Fruit fly (Drosophila melanogaster): ENCODE results near the gene rpk.
A peak's percentile ranks its signal among the peaks of the same experiment; 100 is the strongest.

rpk gene

DNA sequence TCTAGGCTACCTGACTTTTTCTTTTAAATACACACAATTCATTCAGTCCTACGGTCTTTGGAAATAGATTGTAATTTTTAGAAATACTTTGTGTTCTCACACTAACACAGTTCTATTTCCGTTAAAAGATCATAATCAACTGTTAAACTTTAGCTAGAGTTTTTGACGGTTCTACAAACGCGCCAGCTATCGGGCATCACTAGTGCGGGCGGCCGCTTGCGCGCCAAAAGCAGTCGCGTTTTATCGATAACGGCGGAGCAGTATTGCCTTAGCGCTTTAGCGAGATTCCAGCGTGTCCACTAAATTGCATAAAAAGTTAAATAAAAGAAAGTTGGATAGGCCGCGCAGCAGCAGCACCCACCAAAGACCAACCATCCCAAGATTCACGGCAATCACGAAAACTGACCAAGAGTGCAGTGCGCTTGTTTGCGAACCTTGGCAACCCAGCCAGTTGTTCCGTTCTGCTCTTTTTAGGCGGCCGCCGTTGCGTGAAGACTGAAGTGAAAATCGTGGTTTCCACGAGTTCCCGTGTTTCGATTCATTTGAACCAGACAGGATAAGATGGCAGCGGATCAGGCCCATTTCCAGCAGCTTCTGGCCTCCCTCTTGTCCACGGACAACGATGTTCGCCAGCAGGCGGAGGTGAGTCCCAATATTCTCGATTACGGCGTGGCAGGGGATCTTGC, 3.5 kb downstream of the rpk start, which contains the start of gene Karybeta3 (continued):
- TF ChIP-seq CG5180 (GFP tag; optimal IDR thresholded peaks at IDR 0.05) (peak; percentile 37), scrt (GFP tag; optimal IDR thresholded peaks at IDR 0.05) (peak; percentile 34), CG17912 (GFP tag; optimal IDR thresholded peaks at IDR 0.05) (no peak), crc (GFP tag; optimal IDR thresholded peaks at IDR 0.05) (peak; percentile 28), chm (GFP tag; IDR thresholded peaks at IDR 0.05) (peak; percentile 60; the same call in 1 of the 2 replicates), nom (GFP tag; optimal IDR thresholded peaks at IDR 0.05) (peak; percentile 65), seq (GFP tag; IDR thresholded peaks at IDR 0.05) (peak; percentile 65), pum (GFP tag; optimal IDR thresholded peaks at IDR 0.05) (peak; percentile 77), fd3F (GFP tag; optimal IDR thresholded peaks at IDR 0.05) (peak; percentile 18), da (GFP tag; optimal IDR thresholded peaks at IDR 0.05) (no peak), ewg (GFP tag; optimal IDR thresholded peaks at IDR 0.05) (peak; percentile 78), NC2β (GFP tag; optimal IDR thresholded peaks at IDR 0.05) (peak; percentile 85), CG13424 (tag; optimal IDR thresholded peaks at IDR 0.05) (peak; percentile 62), CG3281 (GFP tag; optimal IDR thresholded peaks at IDR 0.05) (peak; percentile 75), zfh2 (GFP tag; optimal IDR thresholded peaks at IDR 0.05) (peak; percentile 84), B-H2 (GFP tag; optimal IDR thresholded peaks at IDR 0.05) (peak; percentile 76), fd64A (GFP tag; optimal IDR thresholded peaks at IDR 0.05) (peak; percentile 34), CG15011 (GFP tag; optimal IDR thresholded peaks at IDR 0.05) (no peak), CG3407 (GFP tag; optimal IDR thresholded peaks at IDR 0.05) (peak; percentile 47), Hr78 (GFP tag; optimal IDR thresholded peaks at IDR 0.05) (no peak), gem (tag; optimal IDR thresholded peaks at IDR 0.05) (peak; percentile 69), row (GFP tag; IDR thresholded peaks at IDR 0.05) (peak; percentile 83), danr (GFP tag; IDR thresholded peaks at IDR 0.05) (peak; percentile 26; the same call in 1 of the 2 replicates), NC2α (GFP tag; optimal IDR thresholded peaks at IDR 0.05) (peak; percentile 38), D19A (tag; optimal IDR thresholded peaks at IDR 0.05) (peak; percentile 36), CG9727 (GFP tag; optimal IDR thresholded peaks at IDR 0.05) (peak; percentile 74), CG15601 (tag; optimal IDR thresholded peaks at IDR 0.05) (peak; percentile 46), Nf-YC (tag; optimal IDR thresholded peaks at IDR 0.05) (peak; percentile 54), tll (GFP tag; optimal IDR thresholded peaks at IDR 0.05) (no peak), jumu (GFP tag; optimal IDR thresholded peaks at IDR 0.05) (peak; percentile 86), ase (GFP tag; IDR thresholded peaks at IDR 0.05) (peak; percentile 68; the same call in 1 of the 3 replicates), CG12155 (GFP tag; optimal IDR thresholded peaks at IDR 0.05) (peak; percentile 69), tx (GFP tag; optimal IDR thresholded peaks at IDR 0.05) (peak; percentile 72), CG17328 (GFP tag; IDR thresholded peaks at IDR 0.05) (peak; percentile 73), Jarid2 (GFP tag; optimal IDR thresholded peaks at IDR 0.05) (no peak), emc (GFP tag; optimal IDR thresholded peaks at IDR 0.05) (peak; percentile 76), Rx (GFP tag; IDR thresholded peaks at IDR 0.05) (peak; percentile 68), Rfx (GFP tag; IDR thresholded peaks at IDR 0.05) (peak; percentile 85), corto (GFP tag; optimal IDR thresholded peaks at IDR 0.05) (no peak), sna (GFP tag; IDR thresholded peaks at IDR 0.05; ENCODE audit: partially characterized antibody) (peak; percentile 68; the same call in 1 of the 2 replicates), sob (GFP tag; IDR thresholded peaks at IDR 0.05) (peak; percentile 83), Awh (GFP tag; IDR thresholded peaks at IDR 0.05) (peak; percentile 68), Doc2 (GFP tag; IDR thresholded peaks at IDR 0.05) (no peak)
